Fruit fly (Drosophila melanogaster): ENCODE results near the gene Ice2.

Gene Ice2

dm6 chr3R:21152856-21153278 lies 22.9 kb downstream of the Ice2 start (continued):
- peak; percentile 97 for TF ChIP-seq CG6163 (GFP tag; IDR thresholded peaks at IDR 0.05)
- TF ChIP-seq CG1621 (tag; optimal IDR thresholded peaks at IDR 0.05), result peak; percentile 79
- peak; percentile 40 for TF ChIP-seq CG8319 (GFP tag; optimal IDR thresholded peaks at IDR 0.05)
- TF ChIP-seq CG11294 (GFP tag; IDR thresholded peaks at IDR 0.05), result peak; percentile 56; the same call in 1 of the 2 replicates
- TF ChIP-seq Gug (GFP tag; IDR thresholded peaks at IDR 0.05), result no peak
- peak; percentile 37 for TF ChIP-seq svp (GFP tag)
- no peak for TF ChIP-seq Ets21C (GFP tag; optimal IDR thresholded peaks at IDR 0.05)
- peak; percentile 97 for TF ChIP-seq CG6854 (GFP tag; optimal IDR thresholded peaks at IDR 0.05)
- peak; percentile 35 for TF ChIP-seq acj6 (GFP tag; optimal IDR thresholded peaks at IDR 0.05)
- peak; percentile 86 for TF ChIP-seq net (GFP tag; optimal IDR thresholded peaks at IDR 0.05)
- TF ChIP-seq CG9139 (GFP tag; optimal IDR thresholded peaks at IDR 0.05), result peak; percentile 91
- peak; percentile 91 for TF ChIP-seq dsx (GFP tag; optimal IDR thresholded peaks at IDR 0.05; ENCODE audit: poor library complexity, severe bottlenecking)
- peak; percentile 47 to 75 for TF ChIP-seq salr (GFP tag; optimal IDR thresholded peaks at IDR 0.05)
- TF ChIP-seq CG34406 (GFP tag; optimal IDR thresholded peaks at IDR 0.05), result peak; percentile 84
- TF ChIP-seq Hr39 (GFP tag; optimal IDR thresholded peaks at IDR 0.05), result no peak
- TF ChIP-seq cyc (GFP tag; optimal IDR thresholded peaks at IDR 0.05), result no peak
- peak; percentile 51 for TF ChIP-seq CG6792 (GFP tag; optimal IDR thresholded peaks at IDR 0.05)

- TF ChIP-seq Eip78C (GFP tag), result peak; percentile 72
- TF ChIP-seq CG16779 (tag; optimal IDR thresholded peaks at IDR 0.05), result no peak
- TF ChIP-seq eg (GFP tag; IDR thresholded peaks at IDR 0.05), result 0 out of 3 replicates have a peak, but pooled peaks have one; percentile 32
Measured at dm6 chr3R:21154130-21154529, 24.1 kb downstream of the Ice2 start.

dm6 chr3R:21155931-21156488 lies 26.0 kb downstream of the Ice2 start:
- TF ChIP-seq CG3919 (GFP tag; optimal IDR thresholded peaks at IDR 0.05) (no peak), CG8319 (GFP tag; optimal IDR thresholded peaks at IDR 0.05) (no peak), Eip75B (GFP tag; optimal IDR thresholded peaks at IDR 0.05) (no peak), lz (GFP tag; optimal IDR thresholded peaks at IDR 0.05) (peak; percentile 3), CG31627 (GFP tag; optimal IDR thresholded peaks at IDR 0.05) (peak; percentile 26), CG8632 (GFP tag; optimal IDR thresholded peaks at IDR 0.05) (peak; percentile 6), dac (GFP tag; optimal IDR thresholded peaks at IDR 0.05) (no peak), svp (GFP tag) (peak; percentile 74)

dm6 chr3R:21156572-21157480 lies 26.8 kb downstream of the Ice2 start:
- peak; percentile 43 for TF ChIP-seq Eip93F (GFP tag; optimal IDR thresholded peaks at IDR 0.05)
- TF ChIP-seq fd59A (GFP tag; optimal IDR thresholded peaks at IDR 0.05), result no peak
- peak; percentile 17 for TF ChIP-seq CG9139 (GFP tag; optimal IDR thresholded peaks at IDR 0.05)
- no peak for TF ChIP-seq CG3032 (tag; optimal IDR thresholded peaks at IDR 0.05)
- no peak for TF ChIP-seq dsx (GFP tag; optimal IDR thresholded peaks at IDR 0.05; ENCODE audit: poor library complexity, severe bottlenecking)
- no peak for TF ChIP-seq svp (GFP tag)
- TF ChIP-seq eg (GFP tag; IDR thresholded peaks at IDR 0.05), result no peak
- TF ChIP-seq Sox14 (GFP tag; optimal IDR thresholded peaks at IDR 0.05), result peak; percentile 43
- no peak for TF ChIP-seq Sox15 (GFP tag; optimal IDR thresholded peaks at IDR 0.05)
- TF ChIP-seq CG11902 (GFP tag; optimal IDR thresholded peaks at IDR 0.05), result no peak
- no peak for TF ChIP-seq spab (GFP tag; optimal IDR thresholded peaks at IDR 0.05)
- TF ChIP-seq Hr39 (GFP tag; optimal IDR thresholded peaks at IDR 0.05), result no peak
- no peak for TF ChIP-seq Lpt (GFP tag; optimal IDR thresholded peaks at IDR 0.05)
- TF ChIP-seq Smox (GFP tag; optimal IDR thresholded peaks at IDR 0.05), result no peak
- peak; percentile 76 for TF ChIP-seq vri (GFP tag; optimal IDR thresholded peaks at IDR 0.05)
- no peak for TF ChIP-seq CG6163 (GFP tag; IDR thresholded peaks at IDR 0.05)
- TF ChIP-seq CG3919 (GFP tag; optimal IDR thresholded peaks at IDR 0.05), result no peak
- no peak for TF ChIP-seq cyc (GFP tag; optimal IDR thresholded peaks at IDR 0.05)
- TF ChIP-seq CG6276 (GFP tag; optimal IDR thresholded peaks at IDR 0.05), result no peak
- no peak for TF ChIP-seq Met (GFP tag; optimal IDR thresholded peaks at IDR 0.05)
- no peak for TF ChIP-seq Blimp-1 (GFP tag; optimal IDR thresholded peaks at IDR 0.05)
- no peak for TF ChIP-seq salr (GFP tag; optimal IDR thresholded peaks at IDR 0.05)
- no peak for TF ChIP-seq CG31627 (GFP tag; optimal IDR thresholded peaks at IDR 0.05)
- TF ChIP-seq CG8119 (GFP tag; IDR thresholded peaks at IDR 0.05), result no peak
- TF ChIP-seq CG32006 (GFP tag; optimal IDR thresholded peaks at IDR 0.05), result no peak
- TF ChIP-seq CG11294 (GFP tag; IDR thresholded peaks at IDR 0.05), result no peak
- no peak for TF ChIP-seq Ets96B (tag; optimal IDR thresholded peaks at IDR 0.05)
- TF ChIP-seq Hr4 (GFP tag; optimal IDR thresholded peaks at IDR 0.05), result no peak
- no peak for TF ChIP-seq CG34406 (GFP tag; optimal IDR thresholded peaks at IDR 0.05)
